Worm (Caenorhabditis elegans) whole organism, young adult: ENCODE results near the gene nduv-3.

ENCODE experiments used
- F33H1.4 ChIP-seq: fragments of 200-800 bp; sonication (Bioruptor generic); IDR thresholded peaks from 2 replicates; pipeline ENCODE4 v1.3.6; 2022; ENCODE audit warnings: missing genetic modification reagents, missing genetic modification characterization, missing compliant biosample characterization
- F39B2.1 ChIP-seq: fragments of 200-800 bp; sonication (Bioruptor generic); IDR thresholded peaks from 2 replicates; pipeline ENCODE4 v1.3.6; 2022; ENCODE audit warnings: missing genetic modification reagents, missing genetic modification characterization, missing compliant biosample characterization
- F49E8.2 ChIP-seq: sonication (generic microtip); optimal IDR thresholded peaks from 3 replicates; lab custom pipeline; 2017; ENCODE audit warnings: missing genetic modification characterization, mild to moderate bottlenecking, missing compliant biosample characterization, antibody characterized with exemption, moderate library complexity; ENCODE audit not compliant: insufficient read depth
- F57A8.1 ChIP-seq: fragments of 200-800 bp; sonication (Bioruptor generic); optimal IDR thresholded peaks from 2 replicates; lab custom pipeline; 2018; ENCODE audit warnings: mild to moderate bottlenecking, missing genetic modification characterization, moderate library complexity, missing compliant biosample characterization
- T07F8.4 ChIP-seq: sonication (generic microtip); optimal IDR thresholded peaks from 2 replicates; lab custom pipeline; 2016; ENCODE audit warnings: mild to moderate bottlenecking, missing genetic modification characterization, moderate library complexity, missing compliant biosample characterization
- Y53G8AR.9 ChIP-seq: fragments of 200-800 bp; sonication (Bioruptor generic); conservative IDR thresholded peaks from 2 replicates; pipeline ENCODE4 v1.3.6; 2022; ENCODE audit warnings: missing genetic modification reagents, missing genetic modification characterization, missing compliant biosample characterization
- Y56A3A.18 ChIP-seq: fragments of 200-800 bp; sonication (Bioruptor generic); IDR thresholded peaks from 2 replicates; pipeline ENCODE4 v1.3.6; 2022; ENCODE audit warnings: missing genetic modification reagents, missing genetic modification characterization, missing compliant biosample characterization
- Y79H2A.3 ChIP-seq: fragments of 200-800 bp; sonication (Bioruptor generic); conservative IDR thresholded peaks from 2 replicates; pipeline ENCODE4 v1.3.6; 2022; ENCODE audit warnings: missing genetic modification reagents, missing genetic modification characterization, missing compliant biosample characterization
- ama-1 ChIP-seq, 3 experiments: fragments of 150-350 bp in 1 of 3; sonication (generic microtip) in 2 of 3; optimal IDR thresholded peaks; 2 replicates each; lab custom pipeline; 2014 to 2018; ENCODE audit warnings: missing biosample characterization in 2 of 3, missing genetic modification characterization in 2 of 3, missing genetic modification reagents in 2 of 3
- athp-1 ChIP-seq: sonication (generic microtip); optimal IDR thresholded peaks from 2 replicates; lab custom pipeline; 2017; ENCODE audit warnings: mild to moderate bottlenecking, missing genetic modification characterization, missing compliant biosample characterization
- attf-3 ChIP-seq: fragments of 200-800 bp; sonication (Bioruptor generic); conservative IDR thresholded peaks from 2 replicates; pipeline ENCODE4 v1.3.6; 2022; ENCODE audit warnings: missing genetic modification reagents, missing genetic modification characterization, missing compliant biosample characterization
- attf-6 ChIP-seq: fragments of 200-800 bp; sonication (Bioruptor generic); IDR thresholded peaks from 2 replicates; pipeline ENCODE4 v1.3.6; 2022; ENCODE audit warnings: missing genetic modification reagents, missing genetic modification characterization, missing compliant biosample characterization
- bed-1 ChIP-seq: fragments of 200-800 bp; sonication (Bioruptor generic); IDR thresholded peaks from 2 replicates; pipeline ENCODE4 v1.3.6; 2022; ENCODE audit warnings: missing genetic modification reagents, missing genetic modification characterization, missing compliant biosample characterization
- ccch-3 ChIP-seq: fragments of 200-800 bp; sonication (Bioruptor generic); optimal IDR thresholded peaks from 2 replicates; lab custom pipeline; 2018; ENCODE audit warnings: mild to moderate bottlenecking, missing genetic modification characterization, missing compliant biosample characterization
- ceh-91 ChIP-seq: fragments of 200-800 bp; sonication (Bioruptor generic); IDR thresholded peaks from 2 replicates; pipeline ENCODE4 v1.3.6; 2022; ENCODE audit warnings: missing genetic modification reagents, missing genetic modification characterization, missing compliant biosample characterization
- dox-1 ChIP-seq: fragments of 200-800 bp; sonication (Bioruptor generic); IDR thresholded peaks from 2 replicates; pipeline ENCODE4 v1.3.6; 2022; ENCODE audit warnings: missing genetic modification reagents, missing genetic modification characterization, missing compliant biosample characterization
- dpff-1 ChIP-seq: sonication (generic microtip); optimal IDR thresholded peaks from 2 replicates; lab custom pipeline; 2017; ENCODE audit warnings: mild to moderate bottlenecking, missing genetic modification characterization, missing compliant biosample characterization
- efl-1 ChIP-seq: fragments of 150-350 bp; optimal IDR thresholded peaks from 2 replicates; lab custom pipeline; 2014; ENCODE audit warnings: missing biosample characterization, missing genetic modification reagents, missing genetic modification characterization
- ets-4 ChIP-seq: fragments of 200-800 bp; sonication (Bioruptor generic); optimal IDR thresholded peaks from 2 replicates; lab custom pipeline; 2018; ENCODE audit warnings: mild to moderate bottlenecking, missing genetic modification characterization, missing compliant biosample characterization
- gei-17 ChIP-seq: fragments of 200-800 bp; sonication (Bioruptor generic); optimal IDR thresholded peaks from 2 replicates; lab custom pipeline; 2018; ENCODE audit warnings: mild to moderate bottlenecking, missing genetic modification characterization, missing compliant biosample characterization
- hlh-26 ChIP-seq: fragments of 200-800 bp; sonication (Bioruptor generic); conservative IDR thresholded peaks from 2 replicates; pipeline ENCODE4 v1.3.6; 2022; ENCODE audit warnings: missing genetic modification reagents, missing genetic modification characterization, missing compliant biosample characterization
- hmg-1.2 ChIP-seq: fragments of 200-800 bp; sonication (Bioruptor generic); IDR thresholded peaks from 2 replicates; pipeline ENCODE4 v1.3.6; 2022; ENCODE audit warnings: missing genetic modification reagents, missing genetic modification characterization, missing compliant biosample characterization
- hmg-20 ChIP-seq: fragments of 200-800 bp; sonication (Bioruptor generic); IDR thresholded peaks from 2 replicates; pipeline ENCODE4 v1.3.6; 2022; ENCODE audit warnings: missing genetic modification reagents, missing genetic modification characterization, missing compliant biosample characterization
- hrde-1 ChIP-seq: sonication (generic microtip); optimal IDR thresholded peaks from 2 replicates; lab custom pipeline; 2016; ENCODE audit warnings: missing genetic modification characterization, mild to moderate bottlenecking, missing compliant biosample characterization, moderate library complexity, missing genotype, missing genetic modification reagents, borderline replicate concordance
- hsf-1 ChIP-seq: fragments of 200-800 bp; sonication (Bioruptor generic); IDR thresholded peaks from 2 replicates; pipeline ENCODE4 v1.3.6; 2022; ENCODE audit warnings: missing genetic modification reagents, missing genetic modification characterization, missing compliant biosample characterization
- lag-1 ChIP-seq: fragments of 200-800 bp; sonication (Bioruptor generic); IDR thresholded peaks from 2 replicates; pipeline ENCODE4 v1.3.6; 2022; ENCODE audit warnings: missing genetic modification reagents, missing genetic modification characterization, missing compliant biosample characterization
- let-607 ChIP-seq, 2 experiments: fragments of 200-800 bp in 1 of 2; sonication (Bioruptor generic) in 1 of 2; sonication (generic microtip) in 1 of 2; optimal IDR thresholded peaks; 2 replicates each; lab custom pipeline; 2016 to 2018; ENCODE audit warnings: mild to moderate bottlenecking in 2 of 2, missing compliant biosample characterization in 2 of 2, missing genetic modification characterization in 2 of 2, moderate library complexity in 2 of 2, missing genotype in 1 of 2
- lin-35 ChIP-seq, 3 experiments: fragments of 150-350 bp in 2 of 3; sonication (generic microtip) in 1 of 3; optimal IDR thresholded peaks; 2 replicates each; lab custom pipeline; 2014 to 2018; ENCODE audit warnings: missing biosample characterization in 3 of 3, missing genetic modification characterization in 3 of 3, missing genetic modification reagents in 3 of 3
- lin-54 ChIP-seq: fragments of 200-800 bp; sonication (Bioruptor generic); optimal IDR thresholded peaks from 2 replicates; lab custom pipeline; 2018; ENCODE audit warnings: mild to moderate bottlenecking, missing genetic modification characterization, missing compliant biosample characterization
- lir-1 ChIP-seq: fragments of 200-800 bp; sonication (Bioruptor generic); conservative IDR thresholded peaks from 2 replicates; pipeline ENCODE4 v1.3.6; 2022; ENCODE audit warnings: missing genetic modification reagents, missing genetic modification characterization, missing compliant biosample characterization
- lsy-27 ChIP-seq: sonication (generic microtip); optimal IDR thresholded peaks from 2 replicates; lab custom pipeline; 2017; ENCODE audit warnings: missing genetic modification characterization, mild to moderate bottlenecking, missing compliant biosample characterization, antibody characterized with exemption, missing genotype, borderline replicate concordance; ENCODE audit not compliant: insufficient read depth
- madf-6 ChIP-seq: fragments of 200-800 bp; sonication (Bioruptor generic); IDR thresholded peaks from 2 replicates; pipeline ENCODE4 v1.3.6; 2022; ENCODE audit warnings: missing genetic modification reagents, missing genetic modification characterization, missing compliant biosample characterization
- madf-8 ChIP-seq: fragments of 200-800 bp; sonication (Bioruptor generic); conservative IDR thresholded peaks from 2 replicates; pipeline ENCODE4 v1.3.6; 2022; ENCODE audit warnings: missing genetic modification reagents, missing genetic modification characterization, missing compliant biosample characterization
- mes-4 ChIP-seq: sonication (generic microtip); optimal IDR thresholded peaks from 2 replicates; lab custom pipeline; 2016; ENCODE audit warnings: missing genotype, missing genetic modification characterization, missing compliant biosample characterization
- nfya-2 ChIP-seq: fragments of 200-800 bp; sonication (Bioruptor generic); IDR thresholded peaks from 2 replicates; pipeline ENCODE4 v1.3.6; 2022; ENCODE audit warnings: missing genetic modification reagents, missing genetic modification characterization, missing compliant biosample characterization
- nfyb-1 ChIP-seq: fragments of 200-800 bp; sonication (Bioruptor generic); IDR thresholded peaks from 2 replicates; pipeline ENCODE4 v1.3.6; 2022; ENCODE audit warnings: missing genetic modification reagents, missing genetic modification characterization, missing compliant biosample characterization
- nhr-179 ChIP-seq: sonication (generic microtip); optimal IDR thresholded peaks from 2 replicates; lab custom pipeline; 2016; ENCODE audit warnings: mild to moderate bottlenecking, missing genetic modification characterization, missing compliant biosample characterization
- nhr-80 ChIP-seq: sonication (generic microtip); optimal IDR thresholded peaks from 2 replicates; lab custom pipeline; 2016; ENCODE audit warnings: missing genetic modification characterization, missing compliant biosample characterization
- pbrm-1 ChIP-seq: fragments of 200-800 bp; sonication (Bioruptor generic); IDR thresholded peaks from 2 replicates; pipeline ENCODE4 v1.3.6; 2022; ENCODE audit warnings: missing genetic modification reagents, missing genetic modification characterization, missing compliant biosample characterization
- repo-1 ChIP-seq: sonication (generic microtip); optimal IDR thresholded peaks from 2 replicates; lab custom pipeline; 2017; ENCODE audit warnings: mild to moderate bottlenecking, missing genetic modification characterization, missing compliant biosample characterization
- sdz-38 ChIP-seq: sonication (generic microtip); optimal IDR thresholded peaks from 2 replicates; lab custom pipeline; 2016; ENCODE audit warnings: missing genotype, missing genetic modification characterization, missing compliant biosample characterization
- tbp1 ChIP-seq: fragments of 200-800 bp; sonication (Bioruptor generic); optimal IDR thresholded peaks from 2 replicates; lab custom pipeline; 2018; ENCODE audit warnings: mild to moderate bottlenecking, missing genetic modification characterization, missing compliant biosample characterization
- tlf-1 ChIP-seq: fragments of 200-800 bp; sonication (Bioruptor generic); optimal IDR thresholded peaks from 2 replicates; lab custom pipeline; 2018; ENCODE audit warnings: mild to moderate bottlenecking, missing genetic modification characterization, missing compliant biosample characterization
- unc-62 ChIP-seq: fragments of 150-350 bp; optimal IDR thresholded peaks from 2 replicates; lab custom pipeline; 2014; ENCODE audit warnings: missing biosample characterization, missing genetic modification reagents, missing genetic modification characterization
- ztf-22 ChIP-seq: fragments of 200-800 bp; sonication (Bioruptor generic); optimal IDR thresholded peaks from 2 replicates; lab custom pipeline; 2018; ENCODE audit warnings: mild to moderate bottlenecking, missing genetic modification characterization, moderate library complexity, missing compliant biosample characterization
- ztf-3 ChIP-seq: fragments of 200-800 bp; sonication (Bioruptor generic); optimal IDR thresholded peaks from 2 replicates; lab custom pipeline; 2018; ENCODE audit warnings: mild to moderate bottlenecking, missing genetic modification characterization, missing compliant biosample characterization
- ztf-6 ChIP-seq: fragments of 200-800 bp; sonication (Bioruptor generic); IDR thresholded peaks from 2 replicates; pipeline ENCODE4 v1.3.6; 2022; ENCODE audit warnings: missing genetic modification reagents, missing genetic modification characterization, missing compliant biosample characterization

nduv-3 gene

DNA sequence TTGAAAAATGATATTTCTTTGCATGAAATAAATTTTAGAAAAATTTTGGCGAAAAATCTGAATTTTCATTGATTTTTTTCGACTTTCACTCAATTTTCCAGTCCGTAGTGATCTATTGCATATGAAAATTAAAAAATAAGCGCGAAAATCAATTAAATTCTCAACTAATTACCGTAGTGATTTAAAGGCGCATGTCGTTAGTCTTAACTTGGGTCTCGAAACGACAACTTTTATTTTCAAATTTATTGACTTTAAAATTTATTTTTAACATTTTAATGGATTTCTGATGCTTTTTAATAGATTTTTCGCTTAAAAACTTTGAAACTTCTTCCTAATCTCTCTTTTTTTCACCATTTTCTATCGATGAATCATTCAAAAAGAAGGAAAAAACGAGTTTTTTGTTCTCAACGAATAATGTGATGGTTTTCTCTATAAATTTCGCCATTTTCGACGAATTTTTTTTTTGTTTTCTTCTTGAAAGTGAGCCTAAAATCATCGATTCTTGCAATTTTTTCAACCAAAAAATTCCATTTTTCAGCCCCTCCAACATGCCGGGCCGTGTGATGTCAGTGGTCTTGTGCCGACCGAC lies 33.5 kb upstream of the nduv-3 start, which contains the start of gene vamp-7:
TSS of gene vamp-7 (plus strand) at position 539 of the 589 bp plus-strand sequence.
- TF ChIP-seq F57A8.1 (no peak), lir-1 (no peak), hmg-1.2 (peak; percentile 24; the same call in 1 of the 2 replicates), hlh-26 (no peak), lin-35 (GFP tag; optimal IDR thresholded peaks at IDR 0.05; lab: Kevin White, UChicago) (no peak), madf-8 (GFP tag; lab: Robert Waterston, UW) (peak; percentile 77), nhr-179 (tag; lab: Kevin White, UChicago) (no peak), Y56A3A.18 (GFP tag; lab: Robert Waterston, UW) (no peak), Y53G8AR.9 (GFP tag; lab: Robert Waterston, UW) (no peak), pbrm-1 (GFP tag; lab: Robert Waterston, UW) (peak; percentile 44; the same call in 1 of the 2 replicates), dpff-1 (tag; lab: Kevin White, UChicago) (no peak), tbp1 (peak; percentile 19), lsy-27 (no peak), ccch-3 (GFP tag; lab: Kevin White, UChicago) (no peak), gei-17 (no peak), ceh-91 (GFP tag; lab: Robert Waterston, UW) (peak; percentile 53; the same call in 1 of the 2 replicates), ets-4 (GFP tag; lab: Kevin White, UChicago) (no peak), let-607 (tag; optimal IDR thresholded peaks at IDR 0.05; lab: Kevin White, UChicago) (no peak), hsf-1 (peak; percentile 65), dox-1 (no peak), F49E8.2 (tag; lab: Kevin White, UChicago) (peak; percentile 55), sdz-38 (no peak), T07F8.4 (tag; lab: Kevin White, UChicago) (no peak), ztf-22 (GFP tag; lab: Kevin White, UChicago) (no peak), efl-1 (GFP tag; lab: Kevin White, UChicago) (peak; percentile 78), tlf-1 (GFP tag; lab: Kevin White, UChicago) (peak; percentile 55), hrde-1 (tag; lab: Kevin White, UChicago) (peak; percentile 13), mes-4 (no peak), Y79H2A.3 (GFP tag; lab: Robert Waterston, UW) (no peak), lag-1 (GFP tag; lab: Robert Waterston, UW) (no peak), attf-3 (GFP tag; lab: Robert Waterston, UW) (peak; percentile 55; the same call in 1 of the 2 replicates), nfya-2 (no peak), F39B2.1 (GFP tag; lab: Robert Waterston, UW) (no peak), bed-1 (GFP tag; lab: Robert Waterston, UW) (0 out of 2 replicates have a peak, but pooled peaks have one; percentile 71), hmg-20 (GFP tag; lab: Robert Waterston, UW) (no peak), ztf-6 (GFP tag; lab: Robert Waterston, UW) (no peak), ztf-3 (GFP tag; lab: Kevin White, UChicago) (no peak), nfyb-1 (GFP tag; lab: Robert Waterston, UW) (no peak), lin-54 (GFP tag; lab: Kevin White, UChicago) (peak; percentile 72), athp-1 (peak; percentile 49), attf-6 (GFP tag; lab: Robert Waterston, UW) (peak; percentile 56; the same call in 1 of the 2 replicates), nhr-80 (no peak), unc-62 (GFP tag; lab: Kevin White, UChicago) (no peak), repo-1 (peak; percentile 45), madf-6 (GFP tag; lab: Robert Waterston, UW) (peak; percentile 94), ama-1 (optimal IDR thresholded peaks at IDR 0.05; lab: Kevin White, UChicago) (no peak), ama-1 (GFP tag; optimal IDR thresholded peaks at IDR 0.05; lab: Kevin White, UChicago) (no peak), F33H1.4 (GFP tag; lab: Robert Waterston, UW) (peak; percentile 91)
